Worm (Caenorhabditis elegans): Measurements from ENCODE around the gene svh-1.

svh-1 gene

DNA sequence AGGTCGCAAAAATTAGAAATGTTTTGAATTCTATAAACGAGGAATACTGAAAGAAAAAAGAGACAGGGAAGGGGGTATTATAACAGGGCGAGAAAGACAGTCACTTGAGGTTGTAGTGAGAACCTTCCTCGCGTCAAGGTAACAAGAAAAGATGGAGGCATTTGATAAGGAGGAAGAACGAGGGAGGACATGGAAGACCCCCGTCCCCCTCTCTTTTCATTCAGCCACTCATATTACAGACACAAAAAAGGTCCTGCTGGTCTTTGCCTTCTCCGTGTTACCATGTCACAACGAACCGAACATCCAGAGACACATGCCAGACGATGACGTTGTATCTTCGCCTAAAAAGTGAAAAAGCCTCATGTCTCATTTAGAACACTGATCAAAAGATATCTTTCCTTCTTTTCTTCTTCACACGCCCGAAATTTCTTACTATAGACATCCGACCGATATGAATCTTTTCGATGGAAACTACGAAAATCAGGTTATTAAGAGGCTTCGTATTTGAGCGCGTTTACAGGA, 35.0 kb downstream of the svh-1 start:
- TF ChIP-seq F26F4.8 (GFP tag; conservative IDR thresholded peaks at IDR 0.05) (no peak), ceh-62 (tag; optimal IDR thresholded peaks at IDR 0.05) (no peak), snpc-4 (tag; optimal IDR thresholded peaks at IDR 0.05) (no peak), attf-4 (tag; optimal IDR thresholded peaks at IDR 0.05) (no peak), nhr-6 (tag; optimal IDR thresholded peaks at IDR 0.05) (no peak), unc-130 (GFP tag; optimal IDR thresholded peaks at IDR 0.05) (no peak), nhr-48 (tag; optimal IDR thresholded peaks at IDR 0.05) (peak; percentile 44), nhr-77 (tag; optimal IDR thresholded peaks at IDR 0.05) (no peak), R02D3.7 (tag; optimal IDR thresholded peaks at IDR 0.05) (no peak), mxl-3 (GFP tag; optimal IDR thresholded peaks at IDR 0.05) (peak; percentile 40), egl-43 (GFP tag; IDR thresholded peaks at IDR 0.05) (no peak), hlh-30 (tag; optimal IDR thresholded peaks at IDR 0.05; ENCODE audit: insufficient read depth) (no peak), jun-1 (tag; optimal IDR thresholded peaks at IDR 0.05) (no peak), nhr-25 (tag; optimal IDR thresholded peaks at IDR 0.05; ENCODE audit: borderline replicate concordance, insufficient read depth) (no peak), lin-29 (GFP tag; IDR thresholded peaks at IDR 0.05) (no peak), dmd-6 (GFP tag; IDR thresholded peaks at IDR 0.05) (0 out of 2 replicates have a peak, but pooled peaks have one; percentile 6), madf-9 (GFP tag; conservative IDR thresholded peaks at IDR 0.05) (no peak), Y48G9A.11 (GFP tag; IDR thresholded peaks at IDR 0.05) (no peak), mdl-1 (tag; optimal IDR thresholded peaks at IDR 0.05) (peak in 1 of 2 experiments; percentile 33), set-16 (GFP tag; IDR thresholded peaks at IDR 0.05) (no peak), ceh-32 (tag; optimal IDR thresholded peaks at IDR 0.05; ENCODE audit: poor library complexity) (no peak), gei-8 (GFP tag; optimal IDR thresholded peaks at IDR 0.05) (no peak), duxl-1 (tag; optimal IDR thresholded peaks at IDR 0.05; ENCODE audit: poor library complexity) (no peak), lin-15B (tag; optimal IDR thresholded peaks at IDR 0.05) (no peak), dmd-9 (GFP tag; IDR thresholded peaks at IDR 0.05) (no peak), F10B5.3 (tag; optimal IDR thresholded peaks at IDR 0.05) (no peak), lim-7 (GFP tag; IDR thresholded peaks at IDR 0.05) (0 out of 2 replicates have a peak, but pooled peaks have one; percentile 8), nhr-10 (tag; optimal IDR thresholded peaks at IDR 0.05) (no peak), zfp-3 (GFP tag; conservative IDR thresholded peaks at IDR 0.05) (no peak), nhr-11 (tag; optimal IDR thresholded peaks at IDR 0.05) (no peak), hlh-11 (tag; optimal IDR thresholded peaks at IDR 0.05) (peak; percentile 45), F44E2.7 (GFP tag; IDR thresholded peaks at IDR 0.05) (no peak), saeg-2 (GFP tag; IDR thresholded peaks at IDR 0.05) (no peak), dmd-8 (GFP tag; IDR thresholded peaks at IDR 0.05) (no peak), dpl-1 (GFP tag; optimal IDR thresholded peaks at IDR 0.05) (no peak), T26A8.4 (GFP tag; IDR thresholded peaks at IDR 0.05) (no peak), snpc-1.2 (GFP tag; IDR thresholded peaks at IDR 0.05) (no peak), php-3 (GFP tag; IDR thresholded peaks at IDR 0.05) (no peak), mxl-2 (GFP tag; conservative IDR thresholded peaks at IDR 0.05) (no peak), nhr-28 (tag; optimal IDR thresholded peaks at IDR 0.05) (peak; percentile 22), aha-1 (tag) (no peak), F37D6.2 (tag; optimal IDR thresholded peaks at IDR 0.05) (no peak), vab-7 (GFP tag; IDR thresholded peaks at IDR 0.05) (no peak), fkh-10 (GFP tag; optimal IDR thresholded peaks at IDR 0.05) (no peak), hif-1 (tag; optimal IDR thresholded peaks at IDR 0.05) (no peak), F49E8.2 (tag; optimal IDR thresholded peaks at IDR 0.05; ENCODE audit: borderline replicate concordance) (no peak), mep-1 (tag; optimal IDR thresholded peaks at IDR 0.05) (no peak)

Measured in whole organism, L4 larva.